Worm (Caenorhabditis elegans) whole organism, L4 larva: ENCODE results near the gene cul-1.

Experiments
- F10B5.3 ChIP-seq: sonication (generic microtip); optimal IDR thresholded peaks from 2 replicates; lab custom pipeline; 2016; ENCODE audit warnings: mild to moderate bottlenecking, missing genetic modification characterization, missing compliant biosample characterization
- F44E2.7 ChIP-seq: fragments of 200-800 bp; sonication (Bioruptor generic); IDR thresholded peaks from 2 replicates; pipeline ENCODE4 v2.1.2; 2022; ENCODE audit warnings: missing genetic modification characterization, missing compliant biosample characterization
- F49E8.2 ChIP-seq: sonication (generic microtip); optimal IDR thresholded peaks from 2 replicates; lab custom pipeline; 2016; ENCODE audit warnings: missing compliant biosample characterization, mild to moderate bottlenecking, missing genetic modification characterization, borderline replicate concordance
- R02D3.7 ChIP-seq: fragments of 150-350 bp; sonication (generic microtip); optimal IDR thresholded peaks from 3 replicates; lab custom pipeline; 2014; ENCODE audit warnings: missing biosample characterization, missing genetic modification characterization
- aha-1 ChIP-seq: fragments of 150-350 bp; peaks from one replicate; lab custom pipeline; 2014; ENCODE audit warnings: missing biosample characterization, missing genetic modification characterization
- aly-2 ChIP-seq: sonication (generic microtip); optimal IDR thresholded peaks from 2 replicates; lab custom pipeline; 2018; ENCODE audit warnings: missing biosample characterization, missing genetic modification characterization
- ama-1 ChIP-seq: fragments of 150-350 bp; optimal IDR thresholded peaks from 2 replicates; lab custom pipeline; 2014; ENCODE audit warnings: inconsistent platforms, mixed read lengths
- attf-4 ChIP-seq: sonication (generic microtip); optimal IDR thresholded peaks from 3 replicates; lab custom pipeline; 2017; ENCODE audit warnings: missing biosample characterization, missing genetic modification characterization
- ceh-20 ChIP-seq: fragments of 200-800 bp; sonication (Bioruptor generic); IDR thresholded peaks from 2 replicates; pipeline ENCODE4 v1.3.6; 2022; ENCODE audit warnings: missing genetic modification reagents, missing genetic modification characterization, missing compliant biosample characterization
- ceh-62 ChIP-seq: sonication (generic microtip); optimal IDR thresholded peaks from 2 replicates; lab custom pipeline; 2017; ENCODE audit warnings: missing biosample characterization, missing genetic modification characterization
- ces-1 ChIP-seq: fragments of 150-350 bp; sonication (generic microtip); optimal IDR thresholded peaks from 4 replicates; lab custom pipeline; 2014; ENCODE audit warnings: missing biosample characterization, missing genetic modification reagents, missing genetic modification characterization
- cey-2 ChIP-seq: sonication (generic microtip); optimal IDR thresholded peaks from 3 replicates; lab custom pipeline; 2017; ENCODE audit warnings: missing genetic modification characterization, mild to moderate bottlenecking, missing compliant biosample characterization, antibody characterized with exemption, borderline replicate concordance; ENCODE audit not compliant: insufficient read depth
- daf-12 ChIP-seq: fragments of 150-350 bp; optimal IDR thresholded peaks from 2 replicates; lab custom pipeline; 2014; ENCODE audit warnings: missing biosample characterization, missing genetic modification reagents, missing genetic modification characterization
- daf-19 ChIP-seq: fragments of 200-800 bp; sonication (Bioruptor generic); conservative IDR thresholded peaks from 2 replicates; pipeline ENCODE4 v1.3.6; 2022; ENCODE audit warnings: missing genetic modification characterization, missing compliant biosample characterization
- dmd-9 ChIP-seq: fragments of 200-800 bp; sonication (Bioruptor generic); IDR thresholded peaks from 2 replicates; pipeline ENCODE4 v1.3.6; 2022; ENCODE audit warnings: missing genetic modification reagents, missing genetic modification characterization, missing compliant biosample characterization
- egl-27 ChIP-seq: sonication (generic microtip); optimal IDR thresholded peaks from 3 replicates; lab custom pipeline; 2017; ENCODE audit warnings: missing biosample characterization, missing genetic modification reagents, missing genetic modification characterization
- egl-43 ChIP-seq: fragments of 200-800 bp; sonication (Bioruptor generic); IDR thresholded peaks from 2 replicates; pipeline ENCODE4 v1.3.6; 2022; ENCODE audit warnings: missing genetic modification reagents, missing genetic modification characterization, missing compliant biosample characterization
- fkh-10 ChIP-seq: fragments of 150-350 bp; optimal IDR thresholded peaks from 2 replicates; lab custom pipeline; 2014; ENCODE audit warnings: missing biosample characterization, missing genetic modification reagents, missing genetic modification characterization
- fos-1 ChIP-seq: fragments of 150-350 bp; optimal IDR thresholded peaks from 2 replicates; lab custom pipeline; 2014; ENCODE audit warnings: missing biosample characterization, missing genetic modification characterization
- gei-8 ChIP-seq: fragments of 200-800 bp; sonication (Bioruptor generic); optimal IDR thresholded peaks from 2 replicates; lab custom pipeline; 2018; ENCODE audit warnings: mild to moderate bottlenecking, missing genetic modification characterization, missing compliant biosample characterization
- hif-1 ChIP-seq, 2 experiments: sonication (generic microtip); optimal IDR thresholded peaks; 2 replicates each; lab custom pipeline; 2016 to 2017; ENCODE audit warnings: missing compliant biosample characterization in 2 of 2, missing genetic modification characterization in 2 of 2, missing genetic modification reagents in 2 of 2, missing genotype in 2 of 2, mild to moderate bottlenecking in 1 of 2
- hlh-30 ChIP-seq: sonication (generic microtip); optimal IDR thresholded peaks from 2 replicates; lab custom pipeline; 2017; ENCODE audit warnings: antibody characterized with exemption, mild to moderate bottlenecking, missing genetic modification characterization, missing compliant biosample characterization; ENCODE audit not compliant: insufficient read depth
- jun-1 ChIP-seq: fragments of 150-350 bp; optimal IDR thresholded peaks from 2 replicates; lab custom pipeline; 2014; ENCODE audit warnings: missing biosample characterization, missing genetic modification reagents, missing genetic modification characterization
- lim-7 ChIP-seq: fragments of 200-800 bp; sonication (Bioruptor generic); IDR thresholded peaks from 2 replicates; pipeline ENCODE4 v1.3.6; 2022; ENCODE audit warnings: missing genetic modification characterization, missing compliant biosample characterization
- lin-1 ChIP-seq: fragments of 200-800 bp; sonication (Bioruptor generic); IDR thresholded peaks from 2 replicates; pipeline ENCODE4 v1.3.6; 2022; ENCODE audit warnings: missing genetic modification reagents, missing genetic modification characterization, missing compliant biosample characterization
- lin-13 ChIP-seq: fragments of 150-350 bp; optimal IDR thresholded peaks from 2 replicates; lab custom pipeline; 2014; ENCODE audit warnings: missing biosample characterization, missing genetic modification reagents, missing genetic modification characterization
- lin-15B ChIP-seq: fragments of 150-350 bp; sonication (generic microtip); optimal IDR thresholded peaks from 3 replicates; lab custom pipeline; 2014; ENCODE audit warnings: missing biosample characterization, missing genetic modification characterization
- lin-29 ChIP-seq: fragments of 200-800 bp; sonication (Bioruptor generic); IDR thresholded peaks from 2 replicates; pipeline ENCODE4 v1.3.6; 2022; ENCODE audit warnings: missing genetic modification reagents, missing genetic modification characterization, missing compliant biosample characterization
- lin-39 ChIP-seq: fragments of 150-350 bp; optimal IDR thresholded peaks from 2 replicates; lab custom pipeline; 2014; ENCODE audit warnings: missing biosample characterization, missing genetic modification reagents, missing genetic modification characterization
- lsy-2 ChIP-seq, 2 experiments: fragments of 150-350 bp in 1 of 2; sonication (generic microtip) in 1 of 2; optimal IDR thresholded peaks; 2 replicates each; lab custom pipeline; 2014 to 2017; ENCODE audit warnings: missing biosample characterization in 2 of 2, missing genetic modification characterization in 2 of 2
- madf-9 ChIP-seq: fragments of 200-800 bp; sonication (Bioruptor generic); conservative IDR thresholded peaks from 2 replicates; pipeline ENCODE4 v1.3.6; 2022; ENCODE audit warnings: missing genetic modification reagents, missing genetic modification characterization, missing compliant biosample characterization
- mes-2 ChIP-seq: sonication (generic microtip); optimal IDR thresholded peaks from 2 replicates; lab custom pipeline; 2016; ENCODE audit warnings: missing genotype, mild to moderate bottlenecking, missing genetic modification characterization, missing compliant biosample characterization; ENCODE audit not compliant: poor library complexity, severe bottlenecking
- mxl-3 ChIP-seq: fragments of 200-800 bp; sonication (Bioruptor generic); optimal IDR thresholded peaks from 2 replicates; lab custom pipeline; 2018; ENCODE audit warnings: mild to moderate bottlenecking, missing genetic modification characterization, missing compliant biosample characterization
- nhr-11 ChIP-seq: fragments of 150-350 bp; optimal IDR thresholded peaks from 2 replicates; lab custom pipeline; 2014; ENCODE audit warnings: missing biosample characterization, missing genetic modification characterization
- nhr-237 ChIP-seq: sonication (generic microtip); optimal IDR thresholded peaks from 2 replicates; lab custom pipeline; 2017; ENCODE audit warnings: missing biosample characterization, missing genetic modification characterization
- nhr-6 ChIP-seq: fragments of 150-350 bp; optimal IDR thresholded peaks from 2 replicates; lab custom pipeline; 2014; ENCODE audit warnings: missing biosample characterization, missing genetic modification characterization
- nhr-76 ChIP-seq: fragments of 150-350 bp; optimal IDR thresholded peaks from 2 replicates; lab custom pipeline; 2014; ENCODE audit warnings: missing biosample characterization, missing genetic modification characterization
- nhr-77 ChIP-seq: fragments of 150-350 bp; optimal IDR thresholded peaks from 2 replicates; lab custom pipeline; 2014; ENCODE audit warnings: missing biosample characterization, missing genetic modification characterization
- php-3 ChIP-seq: fragments of 200-800 bp; sonication (Bioruptor generic); IDR thresholded peaks from 2 replicates; pipeline ENCODE4 v1.3.6; 2022; ENCODE audit warnings: missing genetic modification reagents, missing genetic modification characterization, missing compliant biosample characterization
- sdz-12 ChIP-seq: fragments of 200-800 bp; sonication (Bioruptor generic); optimal IDR thresholded peaks from 2 replicates; lab custom pipeline; 2018; ENCODE audit warnings: mild to moderate bottlenecking, missing genetic modification characterization, missing compliant biosample characterization
- set-16 ChIP-seq: fragments of 200-800 bp; sonication (Bioruptor generic); IDR thresholded peaks from 2 replicates; pipeline ENCODE4 v1.3.6; 2022; ENCODE audit warnings: missing genetic modification reagents, missing genetic modification characterization, missing compliant biosample characterization
- snpc-1.2 ChIP-seq: fragments of 200-800 bp; sonication (Bioruptor generic); IDR thresholded peaks from 2 replicates; pipeline ENCODE4 v1.3.6; 2022; ENCODE audit warnings: missing genetic modification reagents, missing genetic modification characterization, missing compliant biosample characterization
- snpc-4 ChIP-seq: fragments of 150-350 bp; optimal IDR thresholded peaks from 2 replicates; lab custom pipeline; 2014; ENCODE audit warnings: missing biosample characterization, missing genetic modification characterization
- unc-39 ChIP-seq: sonication (generic microtip); optimal IDR thresholded peaks from 2 replicates; lab custom pipeline; 2017; ENCODE audit warnings: missing biosample characterization, missing genetic modification characterization
- unc-62 ChIP-seq, 3 experiments: fragments of 150-350 bp in 1 of 3; sonication (generic microtip); optimal IDR thresholded peaks in 2 of 3; peaks in 1 of 3; 1 replicate in 1 of 3; 2 replicates in 2 of 3; lab custom pipeline; 2014 to 2017; ENCODE audit warnings: missing biosample characterization in 3 of 3, missing genetic modification characterization in 3 of 3, missing genetic modification reagents in 3 of 3, missing genotype in 1 of 3
- vab-7 ChIP-seq: fragments of 200-800 bp; sonication (Bioruptor generic); IDR thresholded peaks from 2 replicates; pipeline ENCODE4 v1.3.6; 2022; ENCODE audit warnings: missing genetic modification reagents, missing genetic modification characterization, missing compliant biosample characterization
- zfp-2 ChIP-seq: sonication (generic microtip); optimal IDR thresholded peaks from 2 replicates; lab custom pipeline; 2016; ENCODE audit warnings: mild to moderate bottlenecking, missing genetic modification characterization, missing compliant biosample characterization
- zfp-3 ChIP-seq: fragments of 200-800 bp; sonication (Bioruptor generic); conservative IDR thresholded peaks from 2 replicates; pipeline ENCODE4 v1.3.6; 2022; ENCODE audit warnings: missing genetic modification reagents, missing genetic modification characterization, missing compliant biosample characterization
- zip-11 ChIP-seq: fragments of 200-800 bp; sonication (Bioruptor generic); IDR thresholded peaks from 2 replicates; pipeline ENCODE4 v1.3.6; 2022; ENCODE audit warnings: missing genetic modification characterization, missing compliant biosample characterization
- zip-2 ChIP-seq: fragments of 150-350 bp; optimal IDR thresholded peaks from 2 replicates; lab custom pipeline; 2014; ENCODE audit warnings: missing biosample characterization, missing genetic modification characterization

cul-1 gene

DNA sequence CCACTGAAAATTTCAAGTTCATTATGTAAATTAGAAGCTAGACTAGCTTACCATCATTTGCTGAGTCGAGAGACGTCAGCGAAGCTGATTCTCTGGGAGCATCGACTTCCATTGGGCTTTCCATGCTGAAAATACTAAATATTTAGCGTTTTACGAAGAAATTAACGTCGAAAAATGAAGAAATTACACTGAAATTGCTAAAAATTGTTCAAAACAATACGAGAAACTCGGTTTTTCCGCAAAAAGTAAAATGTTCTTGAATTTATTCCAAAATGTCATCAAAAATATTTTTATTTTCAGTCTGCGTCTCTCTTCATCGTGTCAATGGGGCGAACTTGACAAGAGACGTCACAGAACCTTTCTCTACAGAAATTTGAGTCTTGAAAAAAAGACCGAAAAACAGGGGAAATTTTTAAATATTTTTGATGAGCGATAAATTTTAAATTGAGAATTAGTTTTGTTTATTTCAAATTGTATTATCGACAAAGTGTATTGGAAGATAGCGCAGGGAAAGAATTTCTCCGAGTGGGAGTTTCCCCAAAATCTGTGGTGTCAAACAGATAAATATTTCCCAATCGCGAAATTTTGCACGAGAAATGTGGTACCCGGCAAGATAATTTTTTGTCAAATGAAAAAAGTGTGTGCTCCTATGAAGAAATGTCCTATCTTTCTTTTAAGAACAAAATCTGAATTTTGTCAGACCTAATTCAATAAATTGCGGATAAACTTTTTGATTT lies 10.4 kb upstream of the cul-1 start, which contains the start of gene ecps-1 (continued):
- TF ChIP-seq madf-9: peak; percentile 85
- TF ChIP-seq daf-19 (GFP tag; lab: Robert Waterston, UW): no peak
- TF ChIP-seq egl-27 (tag; lab: Kevin White, UChicago): no peak
- no peak for TF ChIP-seq set-16 (GFP tag; lab: Robert Waterston, UW)
- peak; percentile 55 to 94 for TF ChIP-seq lsy-2 (tag; optimal IDR thresholded peaks at IDR 0.05; lab: Kevin White, UChicago)
- TF ChIP-seq nhr-77 (tag; lab: Kevin White, UChicago): peak; percentile 84
- no peak for TF ChIP-seq nhr-237 (tag; lab: Kevin White, UChicago)
- peak in 1 of 2 experiments; percentile 92 for TF ChIP-seq hif-1 (tag; optimal IDR thresholded peaks at IDR 0.05; lab: Kevin White, UChicago)
- no peak for TF ChIP-seq F10B5.3
- TF ChIP-seq zip-11 (GFP tag; lab: Robert Waterston, UW): no peak
- TF ChIP-seq nhr-76: no peak
- peak; percentile 7 for TF ChIP-seq ces-1 (GFP tag; lab: Kevin White, UChicago)
- TF ChIP-seq aha-1: peak; percentile 94
- no peak for TF ChIP-seq R02D3.7 (tag; lab: Kevin White, UChicago)
- peak; percentile 98 for TF ChIP-seq mes-2 (tag; lab: Kevin White, UChicago)
- TF ChIP-seq hlh-30 (tag; lab: Kevin White, UChicago): no peak
- no peak for TF ChIP-seq daf-12 (tag; lab: Kevin White, UChicago)
- TF ChIP-seq mxl-3 (GFP tag; lab: Kevin White, UChicago): peak; percentile 74
- no peak for TF ChIP-seq unc-62 (GFP tag; optimal IDR thresholded peaks at IDR 0.05 in 1 of 2; lab: Kevin White, UChicago)
- TF ChIP-seq unc-62 (tag; optimal IDR thresholded peaks at IDR 0.05; lab: Kevin White, UChicago): no peak
- no peak for TF ChIP-seq cey-2 (tag; lab: Kevin White, UChicago)
- peak; percentile 88 for TF ChIP-seq lin-15B (tag; lab: Kevin White, UChicago)
- peak; percentile 67 for TF ChIP-seq F49E8.2 (tag; lab: Kevin White, UChicago)
- TF ChIP-seq egl-43 (GFP tag; lab: Robert Waterston, UW): no peak
- TF ChIP-seq lim-7: no peak
- no peak for TF ChIP-seq ama-1 (lab: Kevin White, UChicago)
- peak; percentile 56 for TF ChIP-seq jun-1 (tag; lab: Kevin White, UChicago)
- peak; percentile 82 for TF ChIP-seq vab-7 (GFP tag; lab: Robert Waterston, UW)
- 0 out of 2 replicates have a peak, but pooled peaks have one; percentile 66 for TF ChIP-seq zfp-3
- TF ChIP-seq ceh-62: no peak
- TF ChIP-seq lin-1 (GFP tag; lab: Robert Waterston, UW): peak; percentile 34; the same call in 1 of the 2 replicates
- TF ChIP-seq fos-1 (tag; lab: Kevin White, UChicago): peak; percentile 12
- TF ChIP-seq lin-13 (GFP tag; lab: Kevin White, UChicago): no peak
- no peak for TF ChIP-seq unc-39
- no peak for TF ChIP-seq zip-2 (tag; lab: Kevin White, UChicago)
- peak; percentile 70; the same call in 1 of the 2 replicates for TF ChIP-seq ceh-20 (GFP tag; lab: Robert Waterston, UW)
- no peak for TF ChIP-seq aly-2 (tag; lab: Kevin White, UChicago)
- no peak for TF ChIP-seq sdz-12 (GFP tag; lab: Kevin White, UChicago)
- TF ChIP-seq attf-4 (tag; lab: Kevin White, UChicago): no peak
- peak; percentile 86 for TF ChIP-seq dmd-9 (GFP tag; lab: Robert Waterston, UW)
- TF ChIP-seq nhr-11 (tag; lab: Kevin White, UChicago): peak; percentile 61
- TF ChIP-seq snpc-4 (tag; lab: Kevin White, UChicago): no peak
- TF ChIP-seq snpc-1.2 (GFP tag; lab: Robert Waterston, UW): 0 out of 2 replicates have a peak, but pooled peaks have one; percentile 38
- TF ChIP-seq zfp-2 (tag; lab: Kevin White, UChicago): no peak
- TF ChIP-seq F44E2.7 (GFP tag; lab: Robert Waterston, UW): no peak
- TF ChIP-seq fkh-10 (GFP tag; lab: Kevin White, UChicago): peak; percentile 26
- TF ChIP-seq lin-29 (GFP tag; lab: Robert Waterston, UW): no peak
- peak; percentile 79 for TF ChIP-seq nhr-6 (tag; lab: Kevin White, UChicago)
- no peak for TF ChIP-seq lin-39
- TF ChIP-seq gei-8 (GFP tag; lab: Kevin White, UChicago): no peak
- 0 out of 2 replicates have a peak, but pooled peaks have one; percentile 32 for TF ChIP-seq php-3 (GFP tag; lab: Robert Waterston, UW)
